Worm (Caenorhabditis elegans) whole organism, mixed stage, embryonic: ENCODE measurements around the gene cht-3.

Experiments
- M03D4.4 ChIP-seq: sonication (generic microtip); optimal IDR thresholded peaks from 2 replicates; lab custom pipeline; 2017; ENCODE audit warnings: mild to moderate bottlenecking, missing genetic modification characterization, missing compliant biosample characterization
- ces-1 ChIP-seq: fragments of 150-350 bp; optimal IDR thresholded peaks from 2 replicates; lab custom pipeline; 2014; ENCODE audit warnings: missing biosample characterization, missing genetic modification reagents, missing genetic modification characterization
- elt-1 ChIP-seq: sonication (generic microtip); optimal IDR thresholded peaks from 2 replicates; lab custom pipeline; 2017; ENCODE audit warnings: missing genetic modification characterization, mild to moderate bottlenecking, missing compliant biosample characterization, antibody characterized with exemption, moderate library complexity, borderline replicate concordance; ENCODE audit not compliant: insufficient read depth
- elt-3 ChIP-seq: fragments of 150-350 bp; optimal IDR thresholded peaks from 2 replicates; lab custom pipeline; 2014; ENCODE audit warnings: missing biosample characterization, missing genetic modification characterization
- lin-13 ChIP-seq: fragments of 150-350 bp; optimal IDR thresholded peaks from 2 replicates; lab custom pipeline; 2014; ENCODE audit warnings: missing biosample characterization, missing genetic modification characterization
- mep-1 ChIP-seq: fragments of 150-350 bp; optimal IDR thresholded peaks from 2 replicates; lab custom pipeline; 2017; ENCODE audit warnings: missing biosample characterization, missing genetic modification reagents, missing genetic modification characterization, inconsistent platforms
- mls-2 ChIP-seq: sonication (generic microtip); optimal IDR thresholded peaks from 2 replicates; lab custom pipeline; 2016; ENCODE audit warnings: mild to moderate bottlenecking, missing genetic modification characterization, moderate library complexity, missing compliant biosample characterization
- nhr-12 ChIP-seq: fragments of 150-350 bp; optimal IDR thresholded peaks from 2 replicates; lab custom pipeline; 2014; ENCODE audit warnings: missing biosample characterization, missing genetic modification characterization
- nhr-28 ChIP-seq: fragments of 150-350 bp; optimal IDR thresholded peaks from 2 replicates; lab custom pipeline; 2014; ENCODE audit warnings: missing biosample characterization, missing genetic modification characterization
- pha-4 ChIP-seq: fragments of 150-350 bp; optimal IDR thresholded peaks from 2 replicates; lab custom pipeline; 2018; ENCODE audit warnings: missing biosample characterization, missing genetic modification reagents, missing genetic modification characterization
- snpc-4 ChIP-seq: fragments of 150-350 bp; optimal IDR thresholded peaks from 2 replicates; lab custom pipeline; 2014; ENCODE audit warnings: missing biosample characterization, missing genetic modification characterization
- unc-62 ChIP-seq: fragments of 150-350 bp; optimal IDR thresholded peaks from 2 replicates; lab custom pipeline; 2014; ENCODE audit warnings: missing biosample characterization, missing genetic modification reagents, missing genetic modification characterization
- zip-8 ChIP-seq: fragments of 150-350 bp; optimal IDR thresholded peaks from 2 replicates; lab custom pipeline; 2014; ENCODE audit warnings: missing biosample characterization, missing genetic modification characterization
- ztf-11 ChIP-seq: fragments of 150-350 bp; optimal IDR thresholded peaks from 2 replicates; lab custom pipeline; 2014; ENCODE audit warnings: missing biosample characterization, missing genetic modification characterization

DNA sequence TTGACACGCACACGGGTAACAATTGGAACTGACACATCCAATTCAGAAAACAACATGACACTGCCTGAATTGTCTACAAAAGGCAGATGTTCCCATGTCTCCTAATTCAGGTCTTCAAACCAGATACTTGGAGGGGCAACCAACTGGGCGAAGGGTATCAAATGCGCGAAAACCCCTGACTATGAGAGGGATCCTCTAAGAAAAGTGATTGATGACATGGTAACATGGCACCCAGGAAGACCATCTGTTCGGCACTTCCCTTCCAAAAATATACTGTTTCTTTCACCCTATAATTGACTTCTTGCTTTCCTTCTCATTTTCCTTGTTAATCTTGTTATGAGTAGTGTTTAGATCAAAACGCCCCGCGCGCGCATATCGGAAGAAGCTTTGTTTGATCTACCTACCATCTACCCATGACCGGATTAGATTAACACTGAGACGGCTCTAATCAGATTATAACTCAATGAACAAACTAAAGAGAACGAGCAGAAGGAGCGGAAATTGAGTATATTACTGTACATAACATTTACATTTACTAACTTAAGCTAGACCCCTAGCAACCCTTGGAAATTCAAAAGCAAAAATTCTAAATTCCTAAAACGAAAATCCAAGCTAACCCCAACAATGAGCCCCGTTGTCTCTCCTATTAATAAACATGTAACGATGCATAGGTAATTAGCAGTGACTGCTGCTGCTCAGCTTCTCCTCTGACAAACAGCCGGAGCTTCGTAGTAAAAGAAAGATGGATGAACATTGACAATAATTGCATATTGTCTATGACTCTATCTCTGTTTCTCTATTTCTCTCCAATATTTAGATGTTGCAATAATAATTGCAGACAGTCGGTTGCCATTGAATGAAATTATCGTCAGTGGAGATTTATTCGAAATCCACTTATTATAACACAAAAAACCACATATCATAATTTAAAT is 18.7 kb upstream of the cht-3 start:
- peak; percentile 18 for TF ChIP-seq ztf-11 (tag; lab: Kevin White, UChicago)
- TF ChIP-seq snpc-4 (tag; lab: Kevin White, UChicago), result no peak
- no peak for TF ChIP-seq nhr-12 (tag; lab: Kevin White, UChicago)
- no peak for TF ChIP-seq zip-8 (tag; lab: Kevin White, UChicago)
- no peak for TF ChIP-seq lin-13 (tag; lab: Kevin White, UChicago)
- TF ChIP-seq elt-1 (tag; lab: Kevin White, UChicago), result peak; percentile 53
- peak; percentile 40 for TF ChIP-seq unc-62
- TF ChIP-seq elt-3 (tag; lab: Kevin White, UChicago), result no peak
- TF ChIP-seq ces-1 (GFP tag; lab: Kevin White, UChicago), result peak; percentile 49
- peak; percentile 40 for TF ChIP-seq pha-4 (tag; lab: Kevin White, UChicago)
- TF ChIP-seq nhr-28, result no peak
- TF ChIP-seq M03D4.4 (tag; lab: Kevin White, UChicago), result no peak
- no peak for TF ChIP-seq mep-1 (tag; lab: Kevin White, UChicago)
- peak; percentile 8 for TF ChIP-seq mls-2 (tag; lab: Kevin White, UChicago)
